Worm (Caenorhabditis elegans) whole organism, L2 larva: Measurements from ENCODE around the gene C05E11.7.
"Not testable (repeated sequence)": the region's sequence is repeated elsewhere in the genome, so short reads cannot be mapped to it uniquely, and the experiment has no call there.

Experiments
- C34F6.9 ChIP-seq: fragments of 150-350 bp; optimal IDR thresholded peaks from 2 replicates; lab custom pipeline; 2014; ENCODE audit warnings: missing biosample characterization, missing genetic modification characterization
- F13H6.1 ChIP-seq: sonication (generic microtip); optimal IDR thresholded peaks from 2 replicates; lab custom pipeline; 2016; ENCODE audit warnings: missing genetic modification characterization, missing compliant biosample characterization
- Y55F3AM.14 ChIP-seq: fragments of 200-800 bp; sonication (Bioruptor generic); optimal IDR thresholded peaks from 2 replicates; lab custom pipeline; 2018; ENCODE audit warnings: mild to moderate bottlenecking, missing genetic modification characterization, missing compliant biosample characterization
- ZK546.5 ChIP-seq: sonication (generic microtip); optimal IDR thresholded peaks from 2 replicates; lab custom pipeline; 2017; ENCODE audit warnings: missing biosample characterization, missing genetic modification characterization
- ama-1 ChIP-seq: fragments of 150-350 bp; optimal IDR thresholded peaks from 2 replicates; lab custom pipeline; 2018; ENCODE audit warnings: inconsistent platforms
- blmp-1 ChIP-seq: sonication (generic microtip); optimal IDR thresholded peaks from 2 replicates; lab custom pipeline; 2017; ENCODE audit warnings: missing genetic modification characterization, mild to moderate bottlenecking, missing compliant biosample characterization, antibody characterized with exemption, moderate library complexity; ENCODE audit not compliant: insufficient read depth
- ceh-16 ChIP-seq: fragments of 150-350 bp; optimal IDR thresholded peaks from 2 replicates; lab custom pipeline; 2014; ENCODE audit warnings: missing biosample characterization, missing genetic modification characterization
- ceh-82 ChIP-seq: fragments of 150-350 bp; optimal IDR thresholded peaks from 2 replicates; lab custom pipeline; 2014; ENCODE audit warnings: missing biosample characterization, missing genetic modification characterization
- crh-2 ChIP-seq: sonication (generic microtip); optimal IDR thresholded peaks from 2 replicates; lab custom pipeline; 2017; ENCODE audit warnings: missing biosample characterization, missing genetic modification characterization
- elt-3 ChIP-seq: sonication (generic microtip); optimal IDR thresholded peaks from 2 replicates; lab custom pipeline; 2017; ENCODE audit warnings: missing biosample characterization, missing genetic modification characterization
- fos-1 ChIP-seq: fragments of 150-350 bp; optimal IDR thresholded peaks from 2 replicates; lab custom pipeline; 2014; ENCODE audit warnings: missing biosample characterization, missing genetic modification characterization
- gmeb-1 ChIP-seq: fragments of 150-350 bp; optimal IDR thresholded peaks from 2 replicates; lab custom pipeline; 2014; ENCODE audit warnings: missing biosample characterization, missing genetic modification characterization
- lin-11 ChIP-seq: fragments of 150-350 bp; sonication (generic microtip); optimal IDR thresholded peaks from 2 replicates; lab custom pipeline; 2014; ENCODE audit warnings: missing biosample characterization, missing genetic modification characterization, inconsistent platforms, mixed read lengths
- lin-39 ChIP-seq: fragments of 150-350 bp; optimal IDR thresholded peaks from 2 replicates; lab custom pipeline; 2014; ENCODE audit warnings: missing biosample characterization, missing genetic modification reagents, missing genetic modification characterization
- mab-5 ChIP-seq: fragments of 150-350 bp; optimal IDR thresholded peaks from 2 replicates; lab custom pipeline; 2014; ENCODE audit warnings: missing biosample characterization, missing genetic modification characterization
- mbf-1 ChIP-seq: sonication (generic microtip); optimal IDR thresholded peaks from 2 replicates; lab custom pipeline; 2017; ENCODE audit warnings: missing biosample characterization, missing genetic modification characterization
- nhr-11 ChIP-seq: fragments of 150-350 bp; optimal IDR thresholded peaks from 2 replicates; lab custom pipeline; 2014; ENCODE audit warnings: missing biosample characterization, missing genetic modification characterization
- nhr-129 ChIP-seq: fragments of 150-350 bp; optimal IDR thresholded peaks from 2 replicates; lab custom pipeline; 2014; ENCODE audit warnings: missing biosample characterization, missing genetic modification characterization
- nhr-21 ChIP-seq: fragments of 150-350 bp; optimal IDR thresholded peaks from 2 replicates; lab custom pipeline; 2014; ENCODE audit warnings: missing biosample characterization, missing genetic modification characterization
- nhr-23 ChIP-seq: fragments of 150-350 bp; optimal IDR thresholded peaks from 2 replicates; lab custom pipeline; 2014; ENCODE audit warnings: missing biosample characterization, missing genetic modification reagents, missing genetic modification characterization
- nhr-237 ChIP-seq: fragments of 150-350 bp; optimal IDR thresholded peaks from 2 replicates; lab custom pipeline; 2014; ENCODE audit warnings: missing biosample characterization, missing genetic modification characterization
- nhr-25 ChIP-seq: fragments of 150-350 bp; sonication (generic microtip); optimal IDR thresholded peaks from 3 replicates; lab custom pipeline; 2014; ENCODE audit warnings: missing biosample characterization, missing genetic modification characterization
- nhr-6 ChIP-seq: fragments of 150-350 bp; optimal IDR thresholded peaks from 2 replicates; lab custom pipeline; 2014; ENCODE audit warnings: missing biosample characterization, missing genetic modification characterization
- sem-4 ChIP-seq: fragments of 150-350 bp; optimal IDR thresholded peaks from 2 replicates; lab custom pipeline; 2014; ENCODE audit warnings: missing biosample characterization, missing genetic modification reagents, missing genetic modification characterization
- sma-3 ChIP-seq: sonication (generic microtip); optimal IDR thresholded peaks from 2 replicates; lab custom pipeline; 2016; ENCODE audit warnings: missing genetic modification reagents, missing genetic modification characterization, missing compliant biosample characterization
- sma-9 ChIP-seq, 2 experiments: fragments of 150-350 bp in 1 of 2; sonication (generic microtip) in 1 of 2; optimal IDR thresholded peaks; 2 replicates each; lab custom pipeline; 2014 to 2016; ENCODE audit warnings: missing genetic modification characterization in 2 of 2, mild to moderate bottlenecking in 1 of 2, missing biosample characterization in 1 of 2, missing compliant biosample characterization in 1 of 2, missing genetic modification reagents in 1 of 2, moderate library complexity in 1 of 2
- unc-39 ChIP-seq: fragments of 150-350 bp; optimal IDR thresholded peaks from 2 replicates; lab custom pipeline; 2014; ENCODE audit warnings: missing biosample characterization, missing genetic modification characterization
- unc-55 ChIP-seq: fragments of 150-350 bp; sonication (generic microtip); optimal IDR thresholded peaks from 3 replicates; lab custom pipeline; 2014; ENCODE audit warnings: missing biosample characterization, missing genetic modification reagents, missing genetic modification characterization
- ztf-11 ChIP-seq: sonication (generic microtip); optimal IDR thresholded peaks from 2 replicates; lab custom pipeline; 2017; ENCODE audit warnings: missing biosample characterization, missing genetic modification characterization
- ztf-4 ChIP-seq: fragments of 150-350 bp; optimal IDR thresholded peaks from 2 replicates; lab custom pipeline; 2014; ENCODE audit warnings: missing biosample characterization, missing genetic modification characterization

The C05E11.7 gene

DNA sequence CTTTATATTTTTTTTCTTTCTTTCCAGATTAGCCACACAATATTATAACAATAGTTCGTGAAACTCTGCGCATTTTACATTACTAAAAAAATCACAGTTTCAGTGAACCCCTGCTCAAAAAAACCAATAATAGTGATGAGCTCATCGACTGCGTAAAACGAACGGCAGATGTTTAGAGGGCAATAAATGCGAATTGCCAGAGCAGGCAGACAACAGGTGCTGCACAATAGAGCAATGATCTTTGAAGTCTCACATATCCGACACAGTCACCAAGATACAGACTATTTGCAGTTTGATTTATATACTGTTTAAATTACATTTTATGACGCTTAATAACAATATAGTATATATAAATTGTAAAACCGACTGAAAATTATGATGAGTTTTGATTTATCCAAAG, 24.2 kb upstream of the C05E11.7 start:
- TF ChIP-seq sma-3 (GFP tag; lab: Kevin White, UChicago) (no peak), gmeb-1 (tag; lab: Kevin White, UChicago) (no peak), nhr-129 (tag; lab: Kevin White, UChicago) (no peak), ceh-16 (tag; lab: Kevin White, UChicago) (no peak), fos-1 (no peak), ama-1 (lab: Kevin White, UChicago) (no peak), ztf-4 (tag; lab: Kevin White, UChicago) (no peak), elt-3 (tag; lab: Kevin White, UChicago) (no peak)

DNA sequence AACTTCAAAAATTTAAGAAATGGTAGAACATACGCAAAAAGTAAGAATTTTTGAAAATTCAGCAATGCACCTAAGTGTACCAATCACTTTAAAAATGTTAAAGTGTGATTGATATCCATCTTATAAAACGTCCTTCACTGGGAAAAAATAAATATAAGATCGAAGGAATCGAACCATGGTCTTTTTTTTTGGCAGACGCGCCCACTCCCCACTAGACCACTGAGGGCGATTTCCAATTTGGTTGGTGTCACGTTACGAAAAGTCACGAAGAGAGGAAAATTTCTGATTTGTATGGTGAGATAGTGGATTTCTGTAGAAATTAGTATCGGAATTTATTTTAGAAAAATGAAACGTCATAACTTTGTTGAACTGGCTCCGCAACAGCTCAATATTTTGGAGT, 21.8 kb upstream of the C05E11.7 start:
- TF ChIP-seq C34F6.9 (tag; lab: Kevin White, UChicago) (no peak), sma-9 (GFP tag; optimal IDR thresholded peaks at IDR 0.05; lab: Kevin White, UChicago) (no peak), sma-9 (tag; optimal IDR thresholded peaks at IDR 0.05; lab: Kevin White, UChicago) (no peak), nhr-6 (tag; lab: Kevin White, UChicago) (no peak), ztf-11 (no peak), sem-4 (tag; lab: Kevin White, UChicago) (no peak), sma-3 (GFP tag; lab: Kevin White, UChicago) (no peak), F13H6.1 (tag; lab: Kevin White, UChicago) (no peak), nhr-25 (tag; lab: Kevin White, UChicago) (no peak)
- TF ChIP-seq, all 48 proteins: peak for 0

- peak; percentile 3 for TF ChIP-seq ztf-4 (tag; lab: Kevin White, UChicago)
- peak; percentile 18 for TF ChIP-seq nhr-23 (tag; lab: Kevin White, UChicago)
- peak; percentile 35 for TF ChIP-seq fos-1
- TF ChIP-seq unc-55 (GFP tag; lab: Kevin White, UChicago), result peak; percentile 45
- peak; percentile 44 for TF ChIP-seq nhr-21 (tag; lab: Kevin White, UChicago)
- peak; percentile 96 for TF ChIP-seq Y55F3AM.14
- peak; percentile 69 for TF ChIP-seq sma-9 (GFP tag; optimal IDR thresholded peaks at IDR 0.05; lab: Kevin White, UChicago)
- not testable (repeated sequence) for TF ChIP-seq sma-9 (tag; optimal IDR thresholded peaks at IDR 0.05; lab: Kevin White, UChicago)
- peak; percentile 78 for TF ChIP-seq blmp-1 (tag; lab: Kevin White, UChicago)
- TF ChIP-seq F13H6.1 (tag; lab: Kevin White, UChicago), result peak; percentile 96
- peak; percentile 89 for TF ChIP-seq mab-5
- peak; percentile 69 for TF ChIP-seq crh-2 (tag; lab: Kevin White, UChicago)
- TF ChIP-seq ceh-16 (tag; lab: Kevin White, UChicago), result peak; percentile 66
- TF ChIP-seq nhr-25 (tag; lab: Kevin White, UChicago), result peak; percentile 58
- peak; percentile 2 for TF ChIP-seq C34F6.9 (tag; lab: Kevin White, UChicago)
- peak; percentile 20 for TF ChIP-seq nhr-129 (tag; lab: Kevin White, UChicago)
- TF ChIP-seq, all 48 proteins: peak for 15; not testable (repeated sequence) for 33
Observed at ce11 chrX:4606389-4606880, 21.0 kb upstream of the C05E11.7 start.

DNA sequence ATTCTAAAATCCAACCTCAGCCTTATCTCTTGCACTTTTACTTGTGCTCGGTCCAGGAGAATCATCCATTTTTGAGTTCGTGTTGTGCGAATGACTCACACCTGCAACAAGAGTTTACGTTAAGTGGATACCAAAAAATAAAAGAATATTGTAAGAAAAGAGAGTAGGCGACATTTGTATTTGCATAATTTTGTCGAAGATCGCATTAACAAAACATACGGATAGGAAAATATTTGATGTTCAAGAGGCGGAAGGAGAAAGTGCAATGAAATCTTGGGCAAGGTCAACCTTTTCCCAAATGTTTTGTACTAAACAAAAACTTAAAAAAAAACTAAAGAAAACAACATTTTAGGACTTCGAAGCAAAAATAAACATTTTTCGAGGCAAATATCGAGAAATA, 20.3 kb upstream of the C05E11.7 start, which contains the start of gene spat-3:
TSS of gene spat-3 (minus strand) at position 101 of the 400 bp plus-strand sequence.
- TF ChIP-seq nhr-6 (tag; lab: Kevin White, UChicago), result no peak
- no peak for TF ChIP-seq ama-1 (lab: Kevin White, UChicago)
- TF ChIP-seq lin-11, result no peak
- no peak for TF ChIP-seq F13H6.1 (tag; lab: Kevin White, UChicago)
- TF ChIP-seq ceh-82, result no peak
- TF ChIP-seq nhr-21 (tag; lab: Kevin White, UChicago), result no peak
- TF ChIP-seq ceh-16 (tag; lab: Kevin White, UChicago), result no peak
- no peak for TF ChIP-seq blmp-1 (tag; lab: Kevin White, UChicago)
- no peak for TF ChIP-seq nhr-11 (tag; lab: Kevin White, UChicago)
- no peak for TF ChIP-seq C34F6.9 (tag; lab: Kevin White, UChicago)

DNA sequence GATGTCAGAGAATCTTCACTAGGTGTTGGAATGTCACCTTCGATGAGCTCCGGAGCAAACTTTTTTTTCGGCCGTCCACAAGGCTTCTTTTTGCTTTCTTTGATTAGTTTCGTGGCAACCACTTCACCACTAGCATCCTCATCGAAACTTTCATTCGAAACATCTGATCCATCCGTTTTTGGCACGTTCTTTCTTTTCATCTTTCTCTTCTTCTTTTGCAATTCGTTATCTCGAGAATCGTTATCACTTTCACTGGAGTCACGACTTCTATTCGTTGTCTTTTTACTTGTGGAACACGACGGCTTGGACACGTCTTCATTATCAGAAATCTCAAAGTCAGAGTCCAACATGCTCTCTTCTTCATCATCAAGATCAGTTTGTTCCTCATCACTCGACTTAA, 18.7 kb upstream of the C05E11.7 start:
- TF ChIP-seq lin-39 (tag; lab: Kevin White, UChicago), result no peak
- TF ChIP-seq ZK546.5, result no peak
- TF ChIP-seq C34F6.9 (tag; lab: Kevin White, UChicago), result no peak
- no peak for TF ChIP-seq nhr-129 (tag; lab: Kevin White, UChicago)
- TF ChIP-seq unc-39 (tag; lab: Kevin White, UChicago), result no peak
- no peak for TF ChIP-seq nhr-237 (tag; lab: Kevin White, UChicago)
- TF ChIP-seq unc-55 (GFP tag; lab: Kevin White, UChicago), result no peak
- TF ChIP-seq ztf-11, result no peak
- no peak for TF ChIP-seq sma-9 (GFP tag; optimal IDR thresholded peaks at IDR 0.05; lab: Kevin White, UChicago)
- no peak for TF ChIP-seq sma-9 (tag; optimal IDR thresholded peaks at IDR 0.05; lab: Kevin White, UChicago)
- no peak for TF ChIP-seq mbf-1 (tag; lab: Kevin White, UChicago)
- no peak for TF ChIP-seq ceh-82
- no peak for TF ChIP-seq gmeb-1 (tag; lab: Kevin White, UChicago)
- TF ChIP-seq, all 48 proteins: peak for 0
